Worm (Caenorhabditis elegans): ENCODE results near the gene Y58A7A.3.

Y58A7A.3 gene

ce11 chrV:5035058-5035457 is 45.6 kb downstream of the Y58A7A.3 start, which contains the start of gene K11D12.6:
Gene K11D12.6 (minus strand): TSS chrV:5035158.
- TF ChIP-seq sem-4 (tag; optimal IDR thresholded peaks at IDR 0.05), result no peak
- no peak for TF ChIP-seq nhr-237 (tag; optimal IDR thresholded peaks at IDR 0.05)
- no peak for TF ChIP-seq egl-27 (tag; optimal IDR thresholded peaks at IDR 0.05)
- no peak for TF ChIP-seq R02D3.7 (tag; optimal IDR thresholded peaks at IDR 0.05)
- no peak for TF ChIP-seq skn-1 (tag; optimal IDR thresholded peaks at IDR 0.05)
- no peak for TF ChIP-seq nhr-25 (tag; optimal IDR thresholded peaks at IDR 0.05)
- no peak for TF ChIP-seq lin-13 (GFP tag; optimal IDR thresholded peaks at IDR 0.05)
- no peak for TF ChIP-seq F13H6.1 (tag; optimal IDR thresholded peaks at IDR 0.05)
- no peak for TF ChIP-seq nhr-129 (tag; optimal IDR thresholded peaks at IDR 0.05)
- no peak for TF ChIP-seq snpc-4 (tag; optimal IDR thresholded peaks at IDR 0.05)
- no peak for TF ChIP-seq fos-1 (tag; optimal IDR thresholded peaks at IDR 0.05)
- no peak for TF ChIP-seq nhr-11 (tag; optimal IDR thresholded peaks at IDR 0.05)
- TF ChIP-seq dmd-4 (tag; optimal IDR thresholded peaks at IDR 0.05), result no peak

- TF ChIP-seq nhr-237 (tag; optimal IDR thresholded peaks at IDR 0.05), result no peak
- no peak for TF ChIP-seq ztf-11 (tag; optimal IDR thresholded peaks at IDR 0.05)
- TF ChIP-seq elt-3 (tag; optimal IDR thresholded peaks at IDR 0.05), result no peak
- no peak for TF ChIP-seq gmeb-1 (tag; optimal IDR thresholded peaks at IDR 0.05)
- TF ChIP-seq mdl-1 (tag; optimal IDR thresholded peaks at IDR 0.05), result no peak
- TF ChIP-seq ama-1 (optimal IDR thresholded peaks at IDR 0.05), result no peak
- no peak for TF ChIP-seq crh-2 (tag; optimal IDR thresholded peaks at IDR 0.05)
- TF ChIP-seq elt-1 (tag; optimal IDR thresholded peaks at IDR 0.05), result no peak
- TF ChIP-seq ceh-16 (tag; optimal IDR thresholded peaks at IDR 0.05), result no peak
- TF ChIP-seq nhr-129 (tag; optimal IDR thresholded peaks at IDR 0.05), result no peak
- TF ChIP-seq ZK546.5 (tag; optimal IDR thresholded peaks at IDR 0.05), result no peak
- TF ChIP-seq unc-62 (GFP tag; optimal IDR thresholded peaks at IDR 0.05), result no peak
- no peak for TF ChIP-seq sma-3 (GFP tag; optimal IDR thresholded peaks at IDR 0.05)
- TF ChIP-seq nhr-23 (tag; optimal IDR thresholded peaks at IDR 0.05), result no peak
- no peak for TF ChIP-seq ceh-82 (tag; optimal IDR thresholded peaks at IDR 0.05)
Measured at ce11 chrV:5033099-5033498, 47.6 kb downstream of the Y58A7A.3 start, which contains the start of gene K11D12.13. Gene K11D12.13 (plus strand): TSS chrV:5033399.

- TF ChIP-seq nhr-129 (tag; optimal IDR thresholded peaks at IDR 0.05), result peak; percentile 72
- no peak for TF ChIP-seq sem-4 (tag; optimal IDR thresholded peaks at IDR 0.05)
- no peak for TF ChIP-seq nhr-12 (tag; optimal IDR thresholded peaks at IDR 0.05)
- peak; percentile 53 to 62 for TF ChIP-seq mdl-1 (tag; optimal IDR thresholded peaks at IDR 0.05)
- no peak for TF ChIP-seq nhr-6 (tag; optimal IDR thresholded peaks at IDR 0.05)
- peak; percentile 15 for TF ChIP-seq F13H6.1 (tag; optimal IDR thresholded peaks at IDR 0.05)
- TF ChIP-seq crh-2 (tag; optimal IDR thresholded peaks at IDR 0.05), result peak; percentile 13
- TF ChIP-seq fos-1 (tag; optimal IDR thresholded peaks at IDR 0.05), result peak; percentile 24
- TF ChIP-seq sma-9 (GFP tag; optimal IDR thresholded peaks at IDR 0.05), result peak; percentile 66
- TF ChIP-seq sma-9 (tag; optimal IDR thresholded peaks at IDR 0.05), result no peak
Measured at ce11 chrV:5032176-5032575, 48.5 kb downstream of the Y58A7A.3 start.

- TF ChIP-seq alr-1 (tag; optimal IDR thresholded peaks at IDR 0.05) (no peak), egl-27 (tag; optimal IDR thresholded peaks at IDR 0.05) (no peak), unc-55 (GFP tag; optimal IDR thresholded peaks at IDR 0.05) (no peak), nhr-237 (tag; optimal IDR thresholded peaks at IDR 0.05) (no peak), nhr-6 (tag; optimal IDR thresholded peaks at IDR 0.05) (no peak), nhr-12 (tag; optimal IDR thresholded peaks at IDR 0.05) (no peak), nhr-129 (tag; optimal IDR thresholded peaks at IDR 0.05) (no peak), F13H6.1 (tag; optimal IDR thresholded peaks at IDR 0.05) (no peak), unc-62 (GFP tag; optimal IDR thresholded peaks at IDR 0.05) (no peak), nhr-25 (tag; optimal IDR thresholded peaks at IDR 0.05) (no peak), unc-39 (tag; optimal IDR thresholded peaks at IDR 0.05) (no peak)
Measured at ce11 chrV:5031764-5032163, 48.9 kb downstream of the Y58A7A.3 start.

ce11 chrV:5030715-5031114 is 50.0 kb downstream of the Y58A7A.3 start, which contains the start of gene swt-7:
Gene swt-7 (minus strand): TSS chrV:5030815.
- no peak for TF ChIP-seq nhr-6 (tag; optimal IDR thresholded peaks at IDR 0.05)
- no peak for TF ChIP-seq peb-1 (tag; optimal IDR thresholded peaks at IDR 0.05)
- TF ChIP-seq nhr-25 (tag; optimal IDR thresholded peaks at IDR 0.05), result no peak
- TF ChIP-seq snpc-4 (tag; optimal IDR thresholded peaks at IDR 0.05), result no peak
- TF ChIP-seq nhr-11 (tag; optimal IDR thresholded peaks at IDR 0.05), result no peak
- TF ChIP-seq nhr-10 (tag; optimal IDR thresholded peaks at IDR 0.05), result no peak
- no peak for TF ChIP-seq egl-27 (tag; optimal IDR thresholded peaks at IDR 0.05)
- TF ChIP-seq nhr-12 (tag; optimal IDR thresholded peaks at IDR 0.05), result no peak
- no peak for TF ChIP-seq ztf-4 (tag; optimal IDR thresholded peaks at IDR 0.05)
- no peak for TF ChIP-seq R02D3.7 (tag; optimal IDR thresholded peaks at IDR 0.05)
- TF ChIP-seq ztf-1 (GFP tag; conservative IDR thresholded peaks at IDR 0.05), result no peak
- no peak for TF ChIP-seq ztf-11 (tag; optimal IDR thresholded peaks at IDR 0.05)
- TF ChIP-seq unc-62 (GFP tag; optimal IDR thresholded peaks at IDR 0.05), result no peak
- no peak for TF ChIP-seq sma-9 (GFP tag; optimal IDR thresholded peaks at IDR 0.05)
- no peak for TF ChIP-seq sma-9 (tag; optimal IDR thresholded peaks at IDR 0.05)
- no peak for TF ChIP-seq lin-39 (tag; optimal IDR thresholded peaks at IDR 0.05)
- no peak for TF ChIP-seq F13H6.1 (tag; optimal IDR thresholded peaks at IDR 0.05)

Measured in whole organism, L2 larva.